Fruit fly (Drosophila melanogaster): ENCODE data around the gene CG34298.

The CG34298 gene

DNA sequence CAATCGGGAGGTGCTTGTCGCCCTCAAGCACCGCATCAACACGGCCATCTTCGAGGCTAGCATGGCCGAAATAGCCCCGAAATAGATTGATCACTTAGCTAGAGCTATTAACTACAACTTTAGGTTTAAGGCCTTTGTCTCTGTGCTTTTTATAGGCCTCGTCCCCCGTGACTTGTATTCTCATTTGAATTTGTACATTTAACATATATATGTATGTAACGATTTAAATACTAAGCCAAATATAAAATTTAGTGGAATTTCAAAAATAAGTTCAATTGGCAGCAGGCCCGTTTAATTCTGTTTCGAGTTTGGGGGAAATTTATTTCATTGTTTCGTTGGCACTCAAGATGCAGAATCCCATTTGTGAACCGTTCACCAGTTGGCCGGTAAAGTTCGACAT, at the start of gene CG34298:
TSS of gene CG34298 (plus strand) at position 301 of the 400 bp plus-strand sequence.
- no peak for TF ChIP-seq CG17801 (GFP tag; optimal IDR thresholded peaks at IDR 0.05; ENCODE audit: partially characterized antibody)

DNA sequence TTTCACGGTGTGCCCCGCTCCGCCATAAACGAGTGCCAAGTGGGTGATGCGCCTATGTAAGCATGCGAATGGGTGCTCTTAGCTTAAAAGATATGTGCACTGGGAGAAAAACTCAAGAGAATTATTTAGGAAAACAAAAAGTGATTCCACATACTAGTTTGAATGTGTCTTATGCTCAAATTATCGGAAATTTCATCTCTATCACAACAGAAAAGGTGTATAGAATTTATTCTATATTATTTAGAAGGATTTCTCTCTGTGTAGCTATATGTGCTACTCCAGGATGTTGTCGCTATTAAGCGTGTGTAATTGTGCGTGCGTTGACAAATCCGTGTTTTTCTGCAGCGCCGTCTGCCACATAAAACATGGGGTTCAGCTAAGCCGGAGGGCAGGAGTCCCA, 40.3 kb upstream of the CG34298 start:
- no peak for TF ChIP-seq CG17801 (GFP tag; optimal IDR thresholded peaks at IDR 0.05; ENCODE audit: partially characterized antibody)

DNA sequence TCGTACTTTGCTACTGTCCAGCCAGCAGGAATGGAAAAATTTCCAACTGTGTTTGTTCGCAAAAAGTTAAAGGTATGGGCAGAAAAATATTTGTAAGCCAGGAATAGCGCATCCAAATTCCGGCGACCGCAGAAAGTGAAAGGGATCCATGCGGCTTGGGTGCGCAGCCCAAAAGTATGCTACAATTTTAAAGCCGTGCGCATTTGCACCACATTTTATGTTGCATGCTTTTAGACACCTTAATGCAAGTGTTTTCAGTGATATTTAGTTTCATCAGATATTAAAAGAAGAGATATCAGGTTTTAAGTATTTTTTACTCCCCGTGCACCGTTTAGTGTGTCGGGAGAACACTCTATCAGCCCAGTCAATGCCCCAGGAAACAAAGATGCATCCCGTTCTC, 36.5 kb upstream of the CG34298 start:
- TF ChIP-seq CG17801 (GFP tag; optimal IDR thresholded peaks at IDR 0.05; ENCODE audit: partially characterized antibody), result no peak

DNA sequence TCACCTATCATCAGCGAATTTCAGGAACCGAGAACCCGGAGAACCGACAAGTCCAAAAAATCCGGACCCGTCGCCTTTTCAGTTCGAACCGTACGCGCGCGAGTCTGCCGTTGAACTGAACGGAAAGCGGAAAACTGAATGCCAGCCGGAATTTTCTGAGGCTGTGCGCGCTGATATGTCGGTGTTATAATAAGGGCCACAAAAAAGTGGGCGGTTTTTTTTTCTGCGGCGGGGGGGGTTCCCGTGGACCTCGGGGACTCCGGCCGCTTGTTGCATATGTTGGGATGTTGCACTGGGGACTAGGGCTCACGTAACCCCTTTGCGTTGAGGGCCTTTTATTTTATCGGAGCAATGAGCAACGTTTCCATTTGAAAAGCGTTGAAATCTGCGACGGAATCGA, 30.2 kb upstream of the CG34298 start, which contains the start of gene TkR99D:
TSS of gene TkR99D (minus strand) at position 101 of the 400 bp plus-strand sequence.
- TF ChIP-seq CG17801 (GFP tag; optimal IDR thresholded peaks at IDR 0.05; ENCODE audit: partially characterized antibody), result no peak

DNA sequence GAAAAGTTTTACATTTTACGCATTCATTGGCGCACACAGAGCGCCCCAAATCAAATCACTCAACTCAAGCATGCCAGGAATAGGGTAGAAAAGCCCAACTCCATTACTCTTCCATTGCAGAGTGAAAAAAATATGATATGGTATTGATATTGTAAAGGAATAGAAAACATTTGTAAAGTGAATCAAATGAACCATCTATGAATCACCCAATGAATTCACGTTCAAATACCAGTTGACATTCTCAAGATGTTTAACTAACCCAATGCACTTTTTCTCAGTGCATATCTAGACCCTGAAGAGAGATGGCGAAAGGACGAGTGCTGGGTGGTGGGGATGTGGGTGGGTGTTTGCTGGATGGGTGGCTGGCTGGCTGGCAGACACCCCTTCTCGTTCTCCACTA, 21.0 kb upstream of the CG34298 start:
- TF ChIP-seq CG17801 (GFP tag; optimal IDR thresholded peaks at IDR 0.05; ENCODE audit: partially characterized antibody), result no peak

DNA sequence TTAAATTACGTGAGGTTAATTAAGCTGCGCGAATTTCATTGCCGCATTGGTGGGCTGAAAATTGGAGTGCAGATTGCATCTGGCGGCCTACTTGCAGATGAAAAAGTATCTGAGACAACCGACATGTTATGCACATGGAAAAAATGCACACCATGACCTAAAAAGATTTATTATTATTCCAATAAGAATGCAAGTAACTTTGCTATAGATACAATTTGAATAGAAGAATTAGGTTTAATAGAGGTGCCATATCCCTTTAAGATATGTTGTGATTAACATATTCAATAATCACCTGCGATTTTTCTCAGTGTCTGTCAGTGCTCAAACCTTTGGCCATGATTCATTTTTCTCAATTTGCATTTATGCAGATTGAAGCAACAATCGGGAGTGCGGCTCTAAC, 18.1 kb upstream of the CG34298 start:
- TF ChIP-seq CG17801 (GFP tag; optimal IDR thresholded peaks at IDR 0.05; ENCODE audit: partially characterized antibody), result no peak

DNA sequence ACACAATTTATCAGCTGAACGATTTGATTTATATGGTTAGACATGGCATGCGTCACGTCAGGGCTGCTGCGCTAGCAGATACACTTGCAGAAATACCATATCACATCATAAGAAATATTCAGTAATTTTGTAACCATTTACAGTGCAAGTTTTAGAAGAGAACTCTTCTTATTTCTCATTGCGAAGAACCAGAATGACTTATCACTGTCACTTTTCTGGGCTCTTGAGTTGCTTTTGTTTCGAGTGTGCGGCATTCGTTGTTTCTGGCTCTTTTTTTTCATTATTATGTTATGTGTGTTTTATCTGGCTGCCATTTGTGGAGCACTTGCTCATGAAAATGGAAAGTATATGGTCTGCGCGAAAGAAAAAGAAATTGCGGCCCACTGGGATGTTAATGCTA, 17.6 kb upstream of the CG34298 start:
- no peak for TF ChIP-seq CG17801 (GFP tag; optimal IDR thresholded peaks at IDR 0.05; ENCODE audit: partially characterized antibody)

DNA sequence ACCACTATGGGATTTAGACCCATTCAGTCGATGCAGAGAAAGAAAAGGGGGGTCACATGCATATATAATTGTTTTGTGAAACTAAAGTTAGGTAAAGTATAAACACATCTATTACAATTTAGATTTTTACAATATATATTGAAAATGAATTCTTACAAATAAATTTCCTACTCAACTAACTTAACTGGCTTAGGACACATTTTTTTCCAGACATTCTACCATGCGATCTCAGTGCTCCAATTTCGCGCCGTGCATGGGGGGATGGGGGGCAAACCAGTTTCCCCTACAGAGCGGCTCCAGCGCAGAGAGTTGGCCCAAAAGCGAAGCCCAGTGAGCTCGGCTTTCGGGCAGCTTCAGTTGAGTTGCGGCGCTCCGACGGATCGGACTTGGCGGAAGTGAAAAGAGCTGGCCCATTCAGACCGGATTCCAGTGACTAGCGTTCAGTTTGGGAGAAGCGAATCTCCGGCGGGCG, 16.5 kb upstream of the CG34298 start, which contains the start of gene CG7896:
TSS of gene CG7896 (plus strand) at position 354 of the 472 bp plus-strand sequence.
- TF ChIP-seq CG17801 (GFP tag; optimal IDR thresholded peaks at IDR 0.05; ENCODE audit: partially characterized antibody), result no peak

DNA sequence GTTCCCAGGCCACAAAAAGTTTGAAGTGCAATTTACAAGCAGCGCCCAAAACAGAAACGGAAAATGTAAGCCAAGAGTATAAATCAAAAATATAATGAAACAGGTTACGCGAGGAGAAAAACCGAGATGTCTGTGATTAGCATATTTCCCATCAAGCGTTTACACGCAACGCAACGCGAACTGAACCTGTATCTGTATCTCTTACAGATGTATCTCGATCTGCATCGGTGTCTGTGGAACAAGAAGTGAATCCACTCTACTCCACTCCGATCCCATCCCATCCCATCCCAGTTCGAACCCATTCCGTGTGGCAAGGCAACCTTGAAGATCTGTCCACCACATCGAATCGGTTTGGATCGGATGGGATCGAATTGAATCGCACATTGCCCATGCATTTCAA, 15.7 kb upstream of the CG34298 start:
- no peak for TF ChIP-seq CG17801 (GFP tag; optimal IDR thresholded peaks at IDR 0.05; ENCODE audit: partially characterized antibody)

DNA sequence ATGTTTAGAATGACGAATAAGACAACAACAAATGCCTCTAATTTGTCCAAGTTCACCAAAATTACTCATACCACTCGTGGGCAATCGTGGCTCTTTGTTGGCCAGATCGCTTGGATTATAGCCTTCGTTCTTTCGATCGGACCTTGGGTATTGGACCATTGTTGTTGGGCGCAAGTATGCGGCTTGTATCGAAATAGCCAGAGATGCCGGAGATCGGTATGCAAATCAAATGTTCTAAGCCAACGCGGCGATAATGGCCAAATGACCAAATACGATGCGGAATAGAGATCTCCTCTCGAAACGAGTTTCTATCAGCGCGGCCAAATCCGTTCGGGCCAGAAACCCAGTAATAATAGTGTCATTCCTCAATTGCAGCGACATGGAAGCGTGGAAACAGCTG, 14.4 kb upstream of the CG34298 start:
- no peak for TF ChIP-seq CG17801 (GFP tag; optimal IDR thresholded peaks at IDR 0.05; ENCODE audit: partially characterized antibody)

DNA sequence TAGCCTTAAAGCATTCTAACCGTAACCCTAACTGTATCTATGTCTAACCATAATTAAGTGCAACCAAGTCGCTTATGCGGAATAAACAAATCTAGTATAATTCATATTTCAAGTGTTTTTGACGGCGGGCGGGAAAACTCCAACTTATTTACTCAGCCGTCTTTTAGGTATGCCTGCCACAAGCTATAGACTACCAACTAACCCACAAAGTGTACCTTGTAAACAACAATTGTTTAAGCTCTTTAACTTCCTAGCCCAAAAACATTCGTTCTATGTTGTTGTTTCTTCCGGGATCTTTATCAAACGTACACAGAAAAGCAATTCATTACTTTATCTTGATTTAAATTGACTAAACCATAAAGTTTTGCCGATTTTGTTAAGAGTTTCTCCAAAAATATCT, 8.9 kb upstream of the CG34298 start:
- no peak for TF ChIP-seq CG17801 (GFP tag; optimal IDR thresholded peaks at IDR 0.05; ENCODE audit: partially characterized antibody)

DNA sequence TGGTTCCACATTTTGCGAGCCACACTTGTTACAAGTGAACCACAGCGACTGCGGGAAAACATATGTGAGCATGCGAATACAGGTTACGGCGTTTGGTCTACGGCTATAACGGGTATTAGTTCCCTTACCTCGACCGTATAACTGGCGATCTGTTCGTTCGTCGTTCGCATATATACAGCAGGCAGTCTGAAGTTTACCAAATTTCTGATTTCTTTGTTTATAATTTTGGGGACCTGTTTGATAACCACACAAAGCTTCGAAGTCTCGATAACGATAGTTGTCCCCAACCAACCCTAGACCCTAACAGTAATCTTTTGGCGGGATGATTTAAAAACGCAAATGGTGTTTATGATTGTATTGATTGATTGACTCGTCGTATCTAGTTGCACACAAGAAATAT, 6.5 kb upstream of the CG34298 start, which contains the start of gene Acph-1:
TSS of gene Acph-1 (minus strand) at position 278 of the 400 bp plus-strand sequence.
- TF ChIP-seq CG17801 (GFP tag; optimal IDR thresholded peaks at IDR 0.05; ENCODE audit: partially characterized antibody), result no peak

DNA sequence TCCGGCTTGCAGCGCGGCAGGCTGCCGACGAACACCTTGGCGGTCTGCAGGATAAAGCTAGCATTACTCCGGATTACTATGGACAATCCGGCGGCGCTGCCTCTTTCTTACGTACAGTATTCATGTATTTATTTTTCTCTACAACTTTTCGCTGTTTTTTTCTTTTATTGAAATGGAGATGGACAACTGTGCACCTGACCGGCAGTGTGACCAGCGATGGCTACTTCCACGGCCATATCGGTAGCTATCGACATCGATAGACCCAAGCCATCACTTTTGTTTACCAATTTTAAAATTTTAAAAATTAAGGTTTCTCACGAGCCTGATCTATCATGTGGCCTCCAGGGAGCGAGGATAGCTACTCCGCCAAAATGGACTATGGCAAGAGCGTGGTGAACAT, 4.6 kb upstream of the CG34298 start, which contains the start of the genes CG7903 and Sas-6:
TSS of gene CG7903 (minus strand) at position 197 of the 400 bp plus-strand sequence.
TSS of gene Sas-6 (plus strand) at position 323 of the 400 bp plus-strand sequence.
- TF ChIP-seq CG17801 (GFP tag; optimal IDR thresholded peaks at IDR 0.05; ENCODE audit: partially characterized antibody), result peak; percentile 1

DNA sequence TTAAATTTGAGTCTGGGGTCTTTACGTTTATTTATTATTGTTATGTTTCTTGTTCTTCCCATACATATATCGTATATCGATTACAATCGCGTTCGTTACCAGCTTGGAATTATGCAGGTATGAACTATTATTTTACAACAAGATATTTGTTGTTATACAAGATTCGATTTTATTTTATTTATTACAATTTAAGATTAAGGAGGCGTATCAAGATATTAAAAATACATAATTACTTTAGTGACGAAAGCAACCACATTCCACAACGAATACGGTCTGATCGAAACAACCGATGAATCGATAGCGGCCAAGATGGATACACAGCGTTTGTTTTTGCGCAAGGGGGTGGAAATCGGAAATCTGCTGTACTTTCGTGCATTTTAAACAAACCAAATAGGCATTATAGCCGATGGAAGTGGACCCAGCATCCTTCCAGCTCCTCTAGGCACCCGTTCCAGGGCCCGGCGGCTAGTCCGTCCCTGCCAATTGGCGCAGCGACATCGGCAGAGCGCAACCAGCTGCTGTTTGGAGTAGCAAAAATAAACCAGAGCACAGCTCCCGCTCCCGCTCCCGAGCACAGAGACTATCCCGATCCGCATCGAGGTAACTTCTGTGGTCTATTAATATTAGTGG, 1.9 kb upstream of the CG34298 start, which contains the start of the genes CG15525 and CG11504:
TSS of gene CG15525 (minus strand) at position 70 of the 630 bp plus-strand sequence.
TSS of gene CG11504 (plus strand) at position 294 of the 630 bp plus-strand sequence.
- peak; percentile 36 for TF ChIP-seq CG17801 (GFP tag; optimal IDR thresholded peaks at IDR 0.05; ENCODE audit: partially characterized antibody)

DNA sequence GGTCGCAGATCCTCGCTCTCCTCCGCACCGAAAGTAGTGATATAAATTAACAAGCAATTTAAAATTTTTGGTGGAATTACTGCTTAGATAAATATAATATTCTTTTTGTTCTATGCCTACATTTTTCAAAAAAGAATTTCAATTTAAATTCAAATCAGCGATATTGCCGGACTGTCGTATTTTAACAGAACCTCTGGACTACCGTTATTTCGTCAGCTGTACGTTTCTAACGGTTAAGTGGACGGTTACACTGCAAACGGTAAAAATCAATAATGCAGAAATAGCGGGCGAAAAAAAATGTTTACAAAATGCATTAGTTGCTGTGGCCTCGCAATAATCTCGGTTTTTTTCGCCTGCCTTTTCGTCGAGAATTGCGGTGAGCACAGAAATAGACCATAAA, 691 bp downstream of the CG34298 start, which contains the start of gene Tace:
TSS of gene Tace (plus strand) at position 245 of the 400 bp plus-strand sequence.
- no peak for TF ChIP-seq CG17801 (GFP tag; optimal IDR thresholded peaks at IDR 0.05; ENCODE audit: partially characterized antibody)

DNA sequence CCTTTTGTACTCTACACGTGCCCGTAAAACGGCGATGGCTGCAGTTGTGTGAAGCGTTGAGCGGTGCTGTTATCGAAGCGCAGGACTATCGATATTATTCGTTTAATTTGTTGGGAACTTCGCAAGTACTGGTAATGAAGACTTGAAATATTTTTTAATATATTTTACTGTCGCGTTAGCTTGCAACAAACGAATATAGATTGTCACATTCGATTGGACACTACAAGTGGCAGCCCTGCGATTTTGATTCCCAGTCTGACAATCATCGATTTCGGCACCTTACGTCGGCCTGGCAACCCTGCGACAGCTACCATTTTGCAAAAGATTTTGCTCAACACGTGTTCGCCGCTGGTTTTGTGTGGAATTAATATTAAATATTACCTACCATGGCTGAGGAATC, 5.1 kb downstream of the CG34298 start, which contains the start of the genes Nlp and Nph:
TSS of gene Nlp (plus strand) at position 138 of the 400 bp plus-strand sequence.
TSS of gene Nph (minus strand) at position 214 of the 400 bp plus-strand sequence.
- TF ChIP-seq CG17801 (GFP tag; optimal IDR thresholded peaks at IDR 0.05; ENCODE audit: partially characterized antibody), result peak; percentile 59
